Worm (Caenorhabditis elegans) whole organism, L1 larva: ENCODE results near the gene ifd-1.
A peak's percentile ranks its signal among the peaks of the same experiment; 100 is the strongest.

ENCODE experiments used
- Y116A8C.19 ChIP-seq: sonication (generic microtip); optimal IDR thresholded peaks from 2 replicates; lab custom pipeline; 2016; ENCODE audit warnings: missing compliant biosample characterization, missing genetic modification characterization, borderline replicate concordance
- aha-1 ChIP-seq: fragments of 150-350 bp; optimal IDR thresholded peaks from 2 replicates; lab custom pipeline; 2014; ENCODE audit warnings: missing biosample characterization, missing genetic modification characterization
- blmp-1 ChIP-seq: fragments of 150-350 bp; optimal IDR thresholded peaks from 2 replicates; lab custom pipeline; 2014; ENCODE audit warnings: missing biosample characterization, missing genetic modification characterization
- ceh-63 ChIP-seq: fragments of 200-800 bp; sonication (Bioruptor generic); optimal IDR thresholded peaks from 2 replicates; lab custom pipeline; 2018; ENCODE audit warnings: mild to moderate bottlenecking, missing genetic modification characterization, missing compliant biosample characterization
- ceh-8 ChIP-seq: fragments of 200-800 bp; sonication (Bioruptor generic); optimal IDR thresholded peaks from 2 replicates; lab custom pipeline; 2018; ENCODE audit warnings: mild to moderate bottlenecking, missing genetic modification characterization, moderate library complexity, missing compliant biosample characterization
- ceh-88 ChIP-seq: fragments of 200-800 bp; sonication (Bioruptor generic); IDR thresholded peaks from 2 replicates; pipeline ENCODE4 v1.3.6; 2022; ENCODE audit warnings: missing genetic modification characterization, missing compliant biosample characterization
- ceh-90 ChIP-seq: sonication (generic microtip); optimal IDR thresholded peaks from 2 replicates; lab custom pipeline; 2016; ENCODE audit warnings: missing genetic modification characterization, missing compliant biosample characterization
- dpl-1 ChIP-seq, 3 experiments: fragments of 150-350 bp in 2 of 3; sonication (generic microtip) in 1 of 3; optimal IDR thresholded peaks; 2 replicates each; lab custom pipeline; 2014 to 2017; ENCODE audit warnings: missing biosample characterization in 3 of 3, missing genetic modification characterization in 3 of 3, missing genetic modification reagents in 3 of 3
- efl-1 ChIP-seq, 4 experiments: fragments of 150-350 bp; optimal IDR thresholded peaks in 3 of 4; peaks in 1 of 4; 1 replicate in 1 of 4; 2 replicates in 3 of 4; lab custom pipeline; 2014; ENCODE audit warnings: missing biosample characterization in 2 of 4, missing genetic modification characterization in 2 of 4, missing genetic modification reagents in 2 of 4
- efl-3 ChIP-seq: fragments of 200-800 bp; sonication (Bioruptor generic); optimal IDR thresholded peaks from 2 replicates; lab custom pipeline; 2018; ENCODE audit warnings: mild to moderate bottlenecking, missing genetic modification characterization, missing compliant biosample characterization
- elt-2 ChIP-seq: sonication (generic microtip); optimal IDR thresholded peaks from 2 replicates; lab custom pipeline; 2016; ENCODE audit warnings: missing genetic modification characterization, mild to moderate bottlenecking, inconsistent platforms, missing compliant biosample characterization, missing genetic modification reagents
- fkh-10 ChIP-seq: sonication (generic microtip); optimal IDR thresholded peaks from 2 replicates; lab custom pipeline; 2017; ENCODE audit warnings: missing biosample characterization, missing genetic modification reagents, missing genetic modification characterization
- fkh-8 ChIP-seq: sonication (generic microtip); optimal IDR thresholded peaks from 2 replicates; lab custom pipeline; 2016; ENCODE audit warnings: mild to moderate bottlenecking, missing genetic modification characterization, missing compliant biosample characterization
- fos-1 ChIP-seq: fragments of 150-350 bp; optimal IDR thresholded peaks from 2 replicates; lab custom pipeline; 2014; ENCODE audit warnings: missing biosample characterization, missing genetic modification characterization
- grh-1 ChIP-seq: fragments of 200-800 bp; sonication (Bioruptor generic); IDR thresholded peaks from 2 replicates; pipeline ENCODE4 v1.3.6; 2022; ENCODE audit warnings: missing genetic modification reagents, missing genetic modification characterization, missing compliant biosample characterization
- hlh-17 ChIP-seq: fragments of 200-800 bp; sonication (Bioruptor generic); optimal IDR thresholded peaks from 2 replicates; lab custom pipeline; 2018; ENCODE audit warnings: missing genetic modification characterization, mild to moderate bottlenecking, missing compliant biosample characterization, moderate library complexity, borderline replicate concordance
- hpl-2 ChIP-seq: fragments of 150-350 bp; optimal IDR thresholded peaks from 2 replicates; lab custom pipeline; 2014; ENCODE audit warnings: missing biosample characterization, missing genetic modification reagents, missing genetic modification characterization
- irx-1 ChIP-seq: sonication (generic microtip); optimal IDR thresholded peaks from 2 replicates; lab custom pipeline; 2016; ENCODE audit warnings: missing genetic modification characterization, missing compliant biosample characterization
- lin-15B ChIP-seq: fragments of 150-350 bp; sonication (generic microtip); optimal IDR thresholded peaks from 3 replicates; lab custom pipeline; 2014; ENCODE audit warnings: missing biosample characterization, missing genetic modification characterization
- lin-39 ChIP-seq: fragments of 150-350 bp; optimal IDR thresholded peaks from 2 replicates; lab custom pipeline; 2014; ENCODE audit warnings: missing biosample characterization, missing genetic modification reagents, missing genetic modification characterization
- lir-3 ChIP-seq: sonication (generic microtip); optimal IDR thresholded peaks from 2 replicates; lab custom pipeline; 2016; ENCODE audit warnings: mild to moderate bottlenecking, missing genetic modification characterization, moderate library complexity, missing compliant biosample characterization; ENCODE audit not compliant: poor library complexity
- mab-9 ChIP-seq: fragments of 200-800 bp; sonication (Bioruptor generic); IDR thresholded peaks from 2 replicates; pipeline ENCODE4 v1.3.6; 2022; ENCODE audit warnings: missing genetic modification reagents, missing genetic modification characterization, missing compliant biosample characterization
- mdl-1 ChIP-seq, 2 experiments: fragments of 150-350 bp; optimal IDR thresholded peaks; 2 replicates each; lab custom pipeline; 2014 to 2017; ENCODE audit warnings: missing biosample characterization in 2 of 2, missing genetic modification characterization in 2 of 2, inconsistent platforms in 1 of 2
- mep-1 ChIP-seq: fragments of 150-350 bp; optimal IDR thresholded peaks from 2 replicates; lab custom pipeline; 2014; ENCODE audit warnings: missing biosample characterization, missing genetic modification characterization
- nhr-11 ChIP-seq: fragments of 150-350 bp; optimal IDR thresholded peaks from 2 replicates; lab custom pipeline; 2014; ENCODE audit warnings: missing biosample characterization, missing genetic modification characterization
- nhr-20 ChIP-seq: sonication (generic microtip); optimal IDR thresholded peaks from 2 replicates; lab custom pipeline; 2016; ENCODE audit warnings: mild to moderate bottlenecking, missing genetic modification characterization, missing compliant biosample characterization
- nhr-237 ChIP-seq: fragments of 150-350 bp; optimal IDR thresholded peaks from 2 replicates; lab custom pipeline; 2014; ENCODE audit warnings: missing biosample characterization, missing genetic modification characterization
- nhr-28 ChIP-seq: fragments of 150-350 bp; optimal IDR thresholded peaks from 2 replicates; lab custom pipeline; 2014; ENCODE audit warnings: missing biosample characterization, missing genetic modification characterization
- nhr-47 ChIP-seq: sonication (generic microtip); optimal IDR thresholded peaks from 2 replicates; lab custom pipeline; 2016; ENCODE audit warnings: mild to moderate bottlenecking, missing genetic modification characterization, moderate library complexity, missing compliant biosample characterization
- nhr-77 ChIP-seq: fragments of 150-350 bp; optimal IDR thresholded peaks from 2 replicates; lab custom pipeline; 2014; ENCODE audit warnings: missing biosample characterization, missing genetic modification characterization
- nhr-84 ChIP-seq: sonication (generic microtip); optimal IDR thresholded peaks from 2 replicates; lab custom pipeline; 2017; ENCODE audit warnings: missing biosample characterization, missing genetic modification characterization
- pag-3 ChIP-seq: sonication (generic microtip); optimal IDR thresholded peaks from 2 replicates; lab custom pipeline; 2017; ENCODE audit warnings: missing genetic modification characterization, mild to moderate bottlenecking, missing compliant biosample characterization, antibody characterized with exemption, borderline replicate concordance; ENCODE audit not compliant: insufficient read depth
- pax-3 ChIP-seq: fragments of 200-800 bp; sonication (Bioruptor generic); optimal IDR thresholded peaks from 2 replicates; lab custom pipeline; 2018; ENCODE audit warnings: mild to moderate bottlenecking, missing genetic modification characterization, moderate library complexity, missing compliant biosample characterization
- rnt-1 ChIP-seq: sonication (generic microtip); optimal IDR thresholded peaks from 2 replicates; lab custom pipeline; 2016; ENCODE audit warnings: mild to moderate bottlenecking, missing genetic modification characterization, moderate library complexity, missing compliant biosample characterization
- sox-4 ChIP-seq: sonication (generic microtip); optimal IDR thresholded peaks from 2 replicates; lab custom pipeline; 2016; ENCODE audit warnings: missing genetic modification characterization, missing compliant biosample characterization
- sup-37 ChIP-seq: fragments of 200-800 bp; sonication (Bioruptor generic); optimal IDR thresholded peaks from 2 replicates; lab custom pipeline; 2018; ENCODE audit warnings: mild to moderate bottlenecking, missing genetic modification characterization, missing compliant biosample characterization
- swsn-7 ChIP-seq: sonication (generic microtip); optimal IDR thresholded peaks from 2 replicates; lab custom pipeline; 2016; ENCODE audit warnings: missing genetic modification characterization, missing compliant biosample characterization
- tlp-1 ChIP-seq: fragments of 150-350 bp; optimal IDR thresholded peaks from 2 replicates; lab custom pipeline; 2014; ENCODE audit warnings: missing biosample characterization, missing genetic modification characterization
- vab-15 ChIP-seq: sonication (generic microtip); optimal IDR thresholded peaks from 2 replicates; lab custom pipeline; 2017; ENCODE audit warnings: missing genotype, mild to moderate bottlenecking, missing genetic modification characterization, missing compliant biosample characterization
- xbp-1 ChIP-seq: sonication (generic microtip); optimal IDR thresholded peaks from 2 replicates; lab custom pipeline; 2016; ENCODE audit warnings: missing genetic modification characterization, missing compliant biosample characterization
- ztf-11 ChIP-seq, 2 experiments: sonication (generic microtip); optimal IDR thresholded peaks; 2 replicates each; lab custom pipeline; 2016 to 2017; ENCODE audit warnings: missing genetic modification characterization in 2 of 2, missing biosample characterization in 1 of 2, missing compliant biosample characterization in 1 of 2
- ztf-4 ChIP-seq: fragments of 150-350 bp; optimal IDR thresholded peaks from 2 replicates; lab custom pipeline; 2014; ENCODE audit warnings: missing biosample characterization, missing genetic modification characterization

ifd-1 gene

ce11 chrX:8786687-8787086 is 37.6 kb downstream of the ifd-1 start (continued):
- TF ChIP-seq irx-1 (tag; lab: Kevin White, UChicago) = no peak
- TF ChIP-seq efl-3 (GFP tag; lab: Kevin White, UChicago) = no peak
- TF ChIP-seq blmp-1 (tag; lab: Kevin White, UChicago) = no peak
- no peak for TF ChIP-seq sox-4 (tag; lab: Kevin White, UChicago)
- no peak for TF ChIP-seq hlh-17 (GFP tag; lab: Kevin White, UChicago)
- TF ChIP-seq efl-1 (optimal IDR thresholded peaks at IDR 0.05; lab: Kevin White, UChicago) = no peak
- TF ChIP-seq efl-1 (GFP tag; optimal IDR thresholded peaks at IDR 0.05 in 1 of 2; lab: Kevin White, UChicago) = no peak
- TF ChIP-seq tlp-1 (tag; lab: Kevin White, UChicago) = no peak
- TF ChIP-seq dpl-1 (GFP tag; optimal IDR thresholded peaks at IDR 0.05; lab: Kevin White, UChicago) = no peak
- no peak for TF ChIP-seq ztf-11 (tag; optimal IDR thresholded peaks at IDR 0.05; lab: Kevin White, UChicago)
- peak; percentile 18 for TF ChIP-seq lin-39 (tag; lab: Kevin White, UChicago)
- TF ChIP-seq pag-3 (tag; lab: Kevin White, UChicago) = peak; percentile 92
- TF ChIP-seq sup-37 (GFP tag; lab: Kevin White, UChicago) = no peak
- TF ChIP-seq rnt-1 (tag; lab: Kevin White, UChicago) = peak; percentile 80
- no peak for TF ChIP-seq ceh-8 (GFP tag; lab: Kevin White, UChicago)
- TF ChIP-seq nhr-84 = no peak
- no peak for TF ChIP-seq fos-1 (tag; lab: Kevin White, UChicago)
- no peak for TF ChIP-seq elt-2 (tag; lab: Kevin White, UChicago)
- TF ChIP-seq hpl-2 = no peak
- TF ChIP-seq lir-3 (tag; lab: Kevin White, UChicago) = no peak
- peak; percentile 11 for TF ChIP-seq nhr-20 (tag; lab: Kevin White, UChicago)
- TF ChIP-seq mab-9 (GFP tag; lab: Robert Waterston, UW) = no peak
- no peak for TF ChIP-seq fkh-8 (tag; lab: Kevin White, UChicago)
- peak in 1 of 2 experiments; percentile 8 for TF ChIP-seq mdl-1 (tag; optimal IDR thresholded peaks at IDR 0.05; lab: Kevin White, UChicago)
- TF ChIP-seq ztf-4 (tag; lab: Kevin White, UChicago) = no peak
- TF ChIP-seq pax-3 (tag; lab: Kevin White, UChicago) = no peak
- no peak for TF ChIP-seq nhr-11 (tag; lab: Kevin White, UChicago)
- TF ChIP-seq aha-1 = no peak
- TF ChIP-seq xbp-1 (tag; lab: Kevin White, UChicago) = no peak
- TF ChIP-seq Y116A8C.19 = no peak
- no peak for TF ChIP-seq swsn-7 (tag; lab: Kevin White, UChicago)
- TF ChIP-seq nhr-77 = no peak
- TF ChIP-seq mep-1 (tag; lab: Kevin White, UChicago) = no peak
- TF ChIP-seq fkh-10 = no peak
- TF ChIP-seq ceh-90 (tag; lab: Kevin White, UChicago) = no peak

- TF ChIP-seq vab-15 (tag; lab: Kevin White, UChicago) (no peak), hpl-2 (no peak), ceh-63 (no peak), lin-15B (tag; lab: Kevin White, UChicago) (no peak), ztf-4 (tag; lab: Kevin White, UChicago) (no peak), ceh-88 (GFP tag; lab: Robert Waterston, UW) (no peak), nhr-11 (tag; lab: Kevin White, UChicago) (no peak), ceh-90 (tag; lab: Kevin White, UChicago) (no peak), grh-1 (GFP tag; lab: Robert Waterston, UW) (no peak), nhr-28 (tag; lab: Kevin White, UChicago) (no peak), nhr-77 (no peak), nhr-20 (tag; lab: Kevin White, UChicago) (no peak), nhr-237 (tag; lab: Kevin White, UChicago) (no peak), lin-39 (tag; lab: Kevin White, UChicago) (no peak), nhr-47 (tag; lab: Kevin White, UChicago) (no peak), ztf-11 (tag; optimal IDR thresholded peaks at IDR 0.05; lab: Kevin White, UChicago) (no peak)
Observed at ce11 chrX:8784234-8784633, 40.0 kb downstream of the ifd-1 start, which contains the start of gene ZK721.3. Gene ZK721.3, plus strand, starts transcription at chrX:8784534.
